Fruit fly (Drosophila melanogaster): ENCODE data around the gene yellow-c.

The yellow-c gene

DNA sequence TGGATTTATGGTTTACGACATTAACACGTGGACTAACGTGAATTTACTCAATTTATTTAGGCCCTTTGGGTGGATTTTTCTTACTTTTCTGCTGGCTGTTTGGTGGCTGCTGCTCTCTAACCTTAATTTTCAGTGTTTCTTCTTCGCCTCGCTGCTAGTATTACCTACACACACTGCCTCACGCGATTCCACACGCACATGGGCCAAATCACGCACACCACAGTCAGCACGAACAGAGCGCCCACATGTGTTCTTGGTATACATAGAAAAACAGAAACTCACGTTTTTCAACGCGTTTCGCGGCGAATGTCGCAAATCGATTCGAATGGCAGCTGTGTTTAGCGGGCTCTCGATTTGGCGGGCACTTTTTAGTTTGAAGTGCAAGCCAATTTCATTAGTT, 32.6 kb downstream of the yellow-c start (continued):
- peak; percentile 100 for TF ChIP-seq dm (GFP tag; optimal IDR thresholded peaks at IDR 0.05)
- TF ChIP-seq Xrp1 (GFP tag; IDR thresholded peaks at IDR 0.05): no peak
- no peak for TF ChIP-seq CG13775 (GFP tag; optimal IDR thresholded peaks at IDR 0.05)
- peak; percentile 62 for TF ChIP-seq CG8924 (tag; optimal IDR thresholded peaks at IDR 0.05)
- TF ChIP-seq Dip3 (GFP tag; optimal IDR thresholded peaks at IDR 0.05): peak; percentile 13
- TF ChIP-seq so (GFP tag; IDR thresholded peaks at IDR 0.05): peak; percentile 56; the same call in 2 of the 3 replicates
- no peak for TF ChIP-seq Mad (GFP tag; optimal IDR thresholded peaks at IDR 0.05)
- TF ChIP-seq btn (GFP tag; optimal IDR thresholded peaks at IDR 0.05): no peak
- TF ChIP-seq Ravus (GFP tag; IDR thresholded peaks at IDR 0.05): no peak
- TF ChIP-seq maf-S (GFP tag; optimal IDR thresholded peaks at IDR 0.05): peak; percentile 12
- TF ChIP-seq CG2120 (GFP tag; optimal IDR thresholded peaks at IDR 0.05): peak; percentile 53
- no peak for TF ChIP-seq slou (GFP tag; optimal IDR thresholded peaks at IDR 0.05)
- no peak for TF ChIP-seq Atf3 (GFP tag; optimal IDR thresholded peaks at IDR 0.05)
- TF ChIP-seq bbx (GFP tag; IDR thresholded peaks at IDR 0.05; ENCODE audit: partially characterized antibody): peak; percentile 87
- peak; percentile 78 for TF ChIP-seq CG12769 (tag; optimal IDR thresholded peaks at IDR 0.05)
- TF ChIP-seq CG6254 (GFP tag; optimal IDR thresholded peaks at IDR 0.05): peak; percentile 29
- peak; percentile 76 for TF ChIP-seq her (GFP tag; optimal IDR thresholded peaks at IDR 0.05)
- TF ChIP-seq Nf-YB (GFP tag; optimal IDR thresholded peaks at IDR 0.05): peak; percentile 15
- peak; percentile 38 for TF ChIP-seq Dek (tag; optimal IDR thresholded peaks at IDR 0.05)
- no peak for TF ChIP-seq Tbp (GFP tag; optimal IDR thresholded peaks at IDR 0.05)
- TF ChIP-seq D19A (tag; optimal IDR thresholded peaks at IDR 0.05): peak; percentile 51
- TF ChIP-seq CG30431 (GFP tag; optimal IDR thresholded peaks at IDR 0.05): no peak
- no peak for TF ChIP-seq ap (GFP tag; IDR thresholded peaks at IDR 0.05)
- no peak for TF ChIP-seq CG6854 (GFP tag; optimal IDR thresholded peaks at IDR 0.05)
- TF ChIP-seq Dp (GFP tag; optimal IDR thresholded peaks at IDR 0.05): peak; percentile 100
- TF ChIP-seq CG16779 (GFP tag; IDR thresholded peaks at IDR 0.05): no peak
- TF ChIP-seq CG10959 (GFP tag; IDR thresholded peaks at IDR 0.05): no peak
- peak in 1 of 2 experiments; percentile 6 for TF ChIP-seq chif (GFP tag; optimal IDR thresholded peaks at IDR 0.05)
- no peak for TF ChIP-seq odd (GFP tag; optimal IDR thresholded peaks at IDR 0.05)
- peak; percentile 68 for TF ChIP-seq MBD-R2 (GFP tag; IDR thresholded peaks at IDR 0.05)
- no peak for TF ChIP-seq ssp (GFP tag; IDR thresholded peaks at IDR 0.05)
- TF ChIP-seq YL-1 (GFP tag; optimal IDR thresholded peaks at IDR 0.05): peak; percentile 99
- TF ChIP-seq crol (GFP tag; IDR thresholded peaks at IDR 0.05): no peak
- TF ChIP-seq CG1792 (GFP tag; optimal IDR thresholded peaks at IDR 0.05): peak; percentile 25
- no peak for TF ChIP-seq CG6175 (GFP tag; IDR thresholded peaks at IDR 0.05)
- TF ChIP-seq B-H1 (GFP tag; IDR thresholded peaks at IDR 0.05): no peak; the same call in 2 of the 3 replicates
- TF ChIP-seq insv (GFP tag; optimal IDR thresholded peaks at IDR 0.05): peak in 1 of 2 experiments; percentile 69
- TF ChIP-seq onecut (GFP tag; IDR thresholded peaks at IDR 0.05): peak; percentile 79
- TF ChIP-seq CG2116 (GFP tag; optimal IDR thresholded peaks at IDR 0.05): peak; percentile 74
- TF ChIP-seq CG1529 (GFP tag; optimal IDR thresholded peaks at IDR 0.05): no peak
- TF ChIP-seq CG9727 (GFP tag; optimal IDR thresholded peaks at IDR 0.05): no peak
- TF ChIP-seq pros (GFP tag; optimal IDR thresholded peaks at IDR 0.05): no peak
- TF ChIP-seq Asciz (GFP tag; optimal IDR thresholded peaks at IDR 0.05): no peak
- TF ChIP-seq da (GFP tag; optimal IDR thresholded peaks at IDR 0.05): peak; percentile 44
- no peak for TF ChIP-seq ATbp (GFP tag; optimal IDR thresholded peaks at IDR 0.05)
- TF ChIP-seq CG8765 (GFP tag; IDR thresholded peaks at IDR 0.05): no peak
- TF ChIP-seq CG15601 (tag; optimal IDR thresholded peaks at IDR 0.05): peak; percentile 54
- peak; percentile 85 for TF ChIP-seq Dll (GFP tag; IDR thresholded peaks at IDR 0.05; ENCODE audit: partially characterized antibody)
- TF ChIP-seq pho (GFP tag; optimal IDR thresholded peaks at IDR 0.05): peak; percentile 16
- peak; percentile 100 for TF ChIP-seq CG32767 (GFP tag; IDR thresholded peaks at IDR 0.05)
- peak; percentile 98 for TF ChIP-seq Max (GFP tag; optimal IDR thresholded peaks at IDR 0.05)
- peak; percentile 44 for TF ChIP-seq CG13624 (GFP tag; optimal IDR thresholded peaks at IDR 0.05)

Measured in whole organism, embryonic.